Fruit fly (Drosophila melanogaster): ENCODE data around the gene CG7203.
"Not testable (repeated sequence)": the region's sequence is repeated elsewhere in the genome, so short reads cannot be mapped to it uniquely, and the experiment has no call there.

DNA sequence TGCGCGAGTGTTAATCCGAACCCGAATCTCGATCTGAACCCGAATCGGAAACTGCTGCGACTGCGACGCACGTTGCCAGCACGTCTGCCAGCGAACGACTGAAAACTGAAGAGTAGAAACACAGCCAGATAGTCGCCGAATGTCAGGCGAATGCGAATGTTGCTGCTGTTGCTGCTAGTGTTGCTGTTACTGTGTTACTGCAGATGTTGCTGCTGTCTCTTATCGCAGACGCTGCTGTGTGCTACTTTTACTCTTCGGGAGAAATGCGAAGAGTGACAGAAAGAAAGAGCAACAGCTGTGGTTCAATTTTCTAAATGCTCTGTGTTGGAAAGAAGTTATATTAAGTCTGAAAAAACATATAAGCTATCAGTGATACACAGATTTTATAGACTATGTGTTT, 14.3 kb downstream of the CG7203 start, which contains the start of gene CG31904:
- TF ChIP-seq Myc, h, psq (optimal IDR thresholded peaks at IDR 0.05): not testable (repeated sequence)

Data from Kc167 (cell line).